Fruit fly (Drosophila melanogaster): ENCODE results near the gene loco.

- TF ChIP-seq pan (optimal IDR thresholded peaks at IDR 0.05) (no peak), pan (GFP tag; optimal IDR thresholded peaks at IDR 0.05 in 1 of 2, IDR thresholded peaks at IDR 0.05 in 1 of 2) (no peak), CG8478 (optimal IDR thresholded peaks at IDR 0.05) (no peak), ftz-f1 (GFP tag; optimal IDR thresholded peaks at IDR 0.05) (no peak), CG8290 (GFP tag; optimal IDR thresholded peaks at IDR 0.05) (no peak), CG8290 (tag; optimal IDR thresholded peaks at IDR 0.05) (no peak), gsb-n (tag; optimal IDR thresholded peaks at IDR 0.05) (no peak)
Measured at dm6 chr3R:22684044-22684947, 45.1 kb upstream of the loco start.
